Fruit fly (Drosophila melanogaster) whole organism, embryonic: ENCODE measurements around the gene AstA.
A peak's percentile ranks its signal among the peaks of the same experiment; 100 is the strongest.

ENCODE experiments used
- Antp ChIP-seq: fragments of 200-800 bp; sonication (Bioruptor generic); optimal IDR thresholded peaks from 3 replicates; lab custom pipeline; 2016; ENCODE audit warnings: missing biosample characterization, missing genetic modification characterization
- Asciz ChIP-seq: fragments of 200-800 bp; sonication (Bioruptor generic); optimal IDR thresholded peaks from 2 replicates; lab custom pipeline; 2017; ENCODE audit warnings: missing biosample characterization, mild to moderate bottlenecking, missing genetic modification characterization, missing genetic modification reagents
- C15 ChIP-seq: fragments of 200-800 bp; sonication (Bioruptor generic); IDR thresholded peaks from 3 replicates; pipeline ENCODE4 v1.3.6; 2022; ENCODE audit warnings: missing biosample characterization, missing genetic modification characterization
- CG11504 ChIP-seq: fragments of 200-800 bp; sonication (Bioruptor generic); optimal IDR thresholded peaks from 3 replicates; lab custom pipeline; 2019; ENCODE audit warnings: missing biosample characterization, mild to moderate bottlenecking, missing genetic modification characterization, moderate library complexity
- CG12659 ChIP-seq: fragments of 200-800 bp; sonication (Bioruptor generic); optimal IDR thresholded peaks from 3 replicates; lab custom pipeline; 2017; ENCODE audit warnings: mild to moderate bottlenecking, missing biosample characterization, missing genetic modification reagents, missing genetic modification characterization
- CG13123 ChIP-seq: fragments of 200-800 bp; sonication (Bioruptor generic); optimal IDR thresholded peaks from 2 replicates; lab custom pipeline; 2016; ENCODE audit warnings: missing biosample characterization, missing genetic modification characterization
- CG13894 ChIP-seq: fragments of 200-800 bp; sonication (Bioruptor generic); optimal IDR thresholded peaks from 3 replicates; lab custom pipeline; 2018; ENCODE audit warnings: missing biosample characterization, mild to moderate bottlenecking, missing genetic modification characterization, moderate library complexity
- CG14050 ChIP-seq: fragments of 200-800 bp; sonication (Bioruptor generic); IDR thresholded peaks from 3 replicates; pipeline ENCODE4 v1.3.6; 2022; ENCODE audit warnings: missing biosample characterization, missing genetic modification characterization
- CG1529 ChIP-seq: fragments of 200-800 bp; sonication (Bioruptor generic); optimal IDR thresholded peaks from 3 replicates; lab custom pipeline; 2018; ENCODE audit warnings: missing biosample characterization, missing genetic modification characterization
- CG18476 ChIP-seq: fragments of 200-800 bp; sonication (Bioruptor generic); optimal IDR thresholded peaks from 2 replicates; lab custom pipeline; 2016; ENCODE audit warnings: missing biosample characterization, mild to moderate bottlenecking, missing genetic modification characterization
- CG2199 ChIP-seq: fragments of 200-800 bp; sonication (Bioruptor generic); IDR thresholded peaks from 3 replicates; pipeline ENCODE4 v1.3.6; 2022; ENCODE audit warnings: missing biosample characterization, missing genetic modification characterization
- CG2889 ChIP-seq: fragments of 200-800 bp; sonication (Bioruptor generic); IDR thresholded peaks from 3 replicates; pipeline ENCODE4 v1.3.6; 2022; ENCODE audit warnings: missing biosample characterization, missing genetic modification characterization
- CG32767 ChIP-seq: fragments of 200-800 bp; sonication (Bioruptor generic); IDR thresholded peaks from 2 replicates; pipeline ENCODE4 v1.3.6; 2022; ENCODE audit warnings: missing biosample characterization, missing genetic modification characterization
- CG3281 ChIP-seq: fragments of 200-800 bp; sonication (Bioruptor generic); optimal IDR thresholded peaks from 3 replicates; lab custom pipeline; 2017; ENCODE audit warnings: missing biosample characterization, mild to moderate bottlenecking, missing genetic modification characterization
- CG3407 ChIP-seq: fragments of 200-800 bp; sonication (Bioruptor generic); optimal IDR thresholded peaks from 2 replicates; lab custom pipeline; 2018; ENCODE audit warnings: missing biosample characterization, mild to moderate bottlenecking, missing genetic modification characterization
- CG34376 ChIP-seq: fragments of 200-800 bp; sonication (Bioruptor generic); optimal IDR thresholded peaks from 2 replicates; lab custom pipeline; 2018; ENCODE audit warnings: missing biosample characterization, mild to moderate bottlenecking, missing genetic modification characterization
- CG6272 ChIP-seq: fragments of 200-800 bp; sonication (Bioruptor generic); IDR thresholded peaks from 2 replicates; pipeline ENCODE4 v1.3.6; 2022; ENCODE audit warnings: missing biosample characterization, missing genetic modification characterization
- CG6791 ChIP-seq: fragments of 200-800 bp; sonication (Bioruptor generic); IDR thresholded peaks from 3 replicates; pipeline ENCODE4 v1.3.6; 2022; ENCODE audit warnings: missing biosample characterization, missing genetic modification characterization; ENCODE audit not compliant: partially characterized antibody
- CG8281 ChIP-seq: fragments of 200-800 bp; sonication (Bioruptor generic); optimal IDR thresholded peaks from 2 replicates; lab custom pipeline; 2018; ENCODE audit warnings: missing biosample characterization, mild to moderate bottlenecking, missing genetic modification characterization, moderate library complexity
- CG9727 ChIP-seq: fragments of 200-800 bp; sonication (Bioruptor generic); optimal IDR thresholded peaks from 3 replicates; lab custom pipeline; 2017; ENCODE audit warnings: missing biosample characterization, mild to moderate bottlenecking, missing genetic modification characterization
- CG9817 ChIP-seq: fragments of 200-800 bp; sonication (Bioruptor generic); optimal IDR thresholded peaks from 2 replicates; lab custom pipeline; 2018; ENCODE audit warnings: missing biosample characterization, mild to moderate bottlenecking, missing genetic modification characterization, moderate library complexity
- D19A ChIP-seq: fragments of 200-800 bp; optimal IDR thresholded peaks from 3 replicates; lab custom pipeline; 2019; ENCODE audit warnings: missing biosample characterization, mild to moderate bottlenecking, missing genetic modification characterization, moderate library complexity
- D19B ChIP-seq: fragments of 200-800 bp; sonication (Bioruptor generic); optimal IDR thresholded peaks from 2 replicates; lab custom pipeline; 2017; ENCODE audit warnings: missing biosample characterization, mild to moderate bottlenecking, missing genetic modification characterization
- Deaf1 ChIP-seq: fragments of 200-800 bp; optimal IDR thresholded peaks from 3 replicates; lab custom pipeline; 2019; ENCODE audit warnings: missing biosample characterization, mild to moderate bottlenecking, missing genetic modification characterization, moderate library complexity
- Gug ChIP-seq: fragments of 200-800 bp; sonication (Bioruptor generic); IDR thresholded peaks from 4 replicates; pipeline ENCODE4 v1.3.6; 2022; ENCODE audit warnings: missing biosample characterization, missing genetic modification characterization
- H2.0 ChIP-seq: fragments of 200-800 bp; sonication (Bioruptor generic); IDR thresholded peaks from 2 replicates; pipeline ENCODE4 v1.3.6; 2022; ENCODE audit warnings: missing biosample characterization, missing genetic modification characterization
- Med ChIP-seq: fragments of 200-800 bp; sonication (Bioruptor generic); peaks from one replicate; lab custom pipeline; 2016; ENCODE audit warnings: missing biosample characterization, missing genetic modification characterization, mild to moderate bottlenecking, inconsistent platforms, moderate library complexity
- Mes4 ChIP-seq: fragments of 200-800 bp; sonication (Bioruptor generic); optimal IDR thresholded peaks from 2 replicates; lab custom pipeline; 2016; ENCODE audit warnings: missing biosample characterization, missing genetic modification characterization
- Mrtf ChIP-seq: fragments of 200-800 bp; sonication (Bioruptor generic); IDR thresholded peaks from 3 replicates; pipeline ENCODE4 v1.3.6; 2022; ENCODE audit warnings: missing biosample characterization, missing genetic modification characterization
- Sry-δ ChIP-seq: fragments of 200-800 bp; sonication (Bioruptor generic); optimal IDR thresholded peaks from 2 replicates; lab custom pipeline; 2016; ENCODE audit warnings: missing biosample characterization, missing genetic modification characterization
- TFAM ChIP-seq: fragments of 200-800 bp; sonication (Bioruptor generic); optimal IDR thresholded peaks from 2 replicates; lab custom pipeline; 2017; ENCODE audit warnings: missing biosample characterization, missing genetic modification characterization, inconsistent platforms
- Xrp1 ChIP-seq: fragments of 200-800 bp; sonication (Bioruptor generic); IDR thresholded peaks from 2 replicates; pipeline ENCODE4 v1.3.6; 2022; ENCODE audit warnings: missing biosample characterization, missing genetic modification characterization
- YL-1 ChIP-seq: fragments of 200-800 bp; sonication (Bioruptor generic); optimal IDR thresholded peaks from 3 replicates; lab custom pipeline; 2017; ENCODE audit warnings: missing biosample characterization, mild to moderate bottlenecking, missing genetic modification characterization
- bab2 ChIP-seq: fragments of 200-800 bp; sonication (Bioruptor generic); optimal IDR thresholded peaks from 2 replicates; lab custom pipeline; 2016; ENCODE audit warnings: missing biosample characterization, missing genetic modification characterization
- br ChIP-seq: fragments of >200 bp; optimal IDR thresholded peaks from 2 replicates; lab custom pipeline; 2017
- cad ChIP-seq: fragments of >200 bp; optimal IDR thresholded peaks from 2 replicates; lab custom pipeline; 2017; ENCODE audit warnings: missing biosample characterization, missing genetic modification characterization
- crc ChIP-seq: fragments of 200-800 bp; sonication (Bioruptor generic); optimal IDR thresholded peaks from 2 replicates; lab custom pipeline; 2016; ENCODE audit warnings: missing biosample characterization, missing genetic modification characterization
- dmrt99B ChIP-seq: fragments of 200-800 bp; sonication (Bioruptor generic); optimal IDR thresholded peaks from 2 replicates; lab custom pipeline; 2018; ENCODE audit warnings: missing biosample characterization, mild to moderate bottlenecking, missing genetic modification characterization, moderate library complexity
- fu2 ChIP-seq: fragments of 200-800 bp; sonication (Bioruptor generic); optimal IDR thresholded peaks from 2 replicates; lab custom pipeline; 2016; ENCODE audit warnings: missing biosample characterization, missing genetic modification characterization
- gcm ChIP-seq: fragments of 200-800 bp; sonication (Bioruptor generic); optimal IDR thresholded peaks from 2 replicates; lab custom pipeline; 2019; ENCODE audit warnings: missing biosample characterization, mild to moderate bottlenecking, missing genetic modification characterization, moderate library complexity
- grn ChIP-seq: fragments of 200-800 bp; sonication (Bioruptor generic); optimal IDR thresholded peaks from 3 replicates; lab custom pipeline; 2017; ENCODE audit warnings: missing biosample characterization, missing genetic modification characterization
- lov ChIP-seq, 2 experiments: fragments of 200-800 bp in 1 of 2; fragments of >200 bp in 1 of 2; sonication (Bioruptor generic) in 1 of 2; IDR thresholded peaks in 1 of 2; optimal IDR thresholded peaks in 1 of 2; 2 replicates in 1 of 2; 3 replicates in 1 of 2; pipeline versions ENCODE4 v1.3.6 to Lab custom; 2017 to 2022; ENCODE audit warnings: missing biosample characterization in 1 of 2, missing genetic modification characterization in 1 of 2
- org-1 ChIP-seq: fragments of 200-800 bp; sonication (Bioruptor generic); optimal IDR thresholded peaks from 2 replicates; lab custom pipeline; 2017; ENCODE audit warnings: missing biosample characterization, missing genetic modification characterization
- pita ChIP-seq: fragments of 200-800 bp; sonication (Bioruptor generic); optimal IDR thresholded peaks from 2 replicates; lab custom pipeline; 2017; ENCODE audit warnings: missing biosample characterization, mild to moderate bottlenecking, missing genetic modification characterization
- ro ChIP-seq: fragments of 200-800 bp; sonication (Bioruptor generic); IDR thresholded peaks from 2 replicates; pipeline ENCODE4 v1.3.6; 2022; ENCODE audit warnings: missing biosample characterization, missing genetic modification characterization
- sna ChIP-seq: fragments of 200-800 bp; sonication (Bioruptor generic); IDR thresholded peaks from 2 replicates; pipeline ENCODE4 v1.3.6; 2022; ENCODE audit warnings: missing biosample characterization, missing genetic modification characterization; ENCODE audit not compliant: partially characterized antibody
- so ChIP-seq: fragments of 200-800 bp; sonication (Bioruptor generic); IDR thresholded peaks from 3 replicates; pipeline ENCODE4 v1.3.6; 2022; ENCODE audit warnings: missing biosample characterization, missing genetic modification characterization
- tna ChIP-seq: fragments of 200-800 bp; sonication (Bioruptor generic); IDR thresholded peaks from 2 replicates; pipeline ENCODE4 v1.3.6; 2022; ENCODE audit warnings: missing biosample characterization, missing genetic modification characterization; ENCODE audit not compliant: partially characterized antibody
- zfh1 ChIP-seq: fragments of 200-800 bp; sonication (Bioruptor generic); IDR thresholded peaks from 3 replicates; pipeline ENCODE4 v1.3.6; 2022; ENCODE audit warnings: missing biosample characterization, missing genetic modification characterization

AstA gene

DNA sequence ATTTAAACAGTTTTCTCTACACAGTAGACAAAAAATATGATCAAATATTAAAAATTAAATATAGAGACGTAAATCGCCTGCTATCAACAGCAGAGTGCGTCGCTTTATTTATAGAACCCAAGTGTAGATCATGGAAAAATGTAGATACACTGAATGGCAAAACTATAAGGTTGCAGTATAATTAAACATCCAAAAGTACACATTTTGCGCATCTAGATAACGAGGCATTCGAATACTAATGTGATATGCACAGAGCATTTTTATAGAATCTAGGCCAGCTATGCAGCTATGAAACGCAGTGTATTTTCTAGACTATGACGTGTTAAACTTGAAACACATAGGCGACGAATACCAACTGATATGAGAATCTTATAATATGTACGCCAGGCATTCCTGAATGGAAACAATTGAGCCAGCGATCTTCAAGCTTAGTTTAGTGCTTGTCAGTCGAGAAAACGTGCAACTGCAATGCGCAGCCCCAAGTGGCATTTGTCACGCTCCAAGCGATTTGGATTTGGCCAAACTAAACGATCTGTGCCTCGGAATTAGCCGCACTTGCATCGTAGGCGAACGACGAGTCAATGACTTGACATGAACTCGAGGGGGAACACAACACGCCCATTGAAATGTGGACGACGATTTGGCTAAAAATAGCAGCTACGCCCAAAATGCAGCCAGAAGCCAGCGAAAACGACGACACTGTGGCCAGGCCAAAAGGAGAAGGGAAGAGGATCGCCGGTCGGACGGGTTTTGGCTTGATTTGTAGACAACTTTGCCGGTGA is 46.2 kb upstream of the AstA start (continued):
- TF ChIP-seq CG13123 (GFP tag; lab: Kevin White, UChicago) (peak; percentile 73), Xrp1 (GFP tag; lab: Robert Waterston, UW) (peak; percentile 90), C15 (peak; percentile 83), CG32767 (peak; percentile 81), tna (GFP tag; lab: Robert Waterston, UW) (no peak), CG2199 (peak; percentile 77; the same call in 2 of the 3 replicates), sna (GFP tag; lab: Robert Waterston, UW) (no peak), bab2 (peak; percentile 86), CG11504 (tag; lab: Kevin White, UChicago) (peak; percentile 91), CG9817 (tag; lab: Kevin White, UChicago) (peak; percentile 90), zfh1 (GFP tag; lab: Robert Waterston, UW) (peak; percentile 87), CG1529 (GFP tag; lab: Kevin White, UChicago) (peak; percentile 78), D19A (peak; percentile 83), Mes4 (GFP tag; lab: Kevin White, UChicago) (peak; percentile 77), CG3281 (GFP tag; lab: Kevin White, UChicago) (peak; percentile 88), TFAM (peak; percentile 41), D19B (peak; percentile 73), grn (peak; percentile 10), CG8281 (peak; percentile 73), CG3407 (GFP tag; lab: Kevin White, UChicago) (peak; percentile 60), Mrtf (peak; percentile 89), so (GFP tag; lab: Robert Waterston, UW) (peak; percentile 88), cad (no peak), Gug (GFP tag; lab: Robert Waterston, UW) (peak; percentile 90), fu2 (GFP tag; lab: Kevin White, UChicago) (peak; percentile 84), Deaf1 (tag; lab: Kevin White, UChicago) (no peak), dmrt99B (no peak), Asciz (peak; percentile 79), br (no peak), org-1 (GFP tag; lab: Kevin White, UChicago) (peak; percentile 85), Med (GFP tag; lab: Kevin White, UChicago) (peak; percentile 99), CG18476 (GFP tag; lab: Kevin White, UChicago) (peak; percentile 83), Antp (peak; percentile 79), H2.0 (peak; percentile 88), Sry-δ (GFP tag; lab: Kevin White, UChicago) (peak; percentile 48), ro (GFP tag; lab: Robert Waterston, UW) (peak; percentile 50; the same call in 1 of the 2 replicates), CG13894 (peak; percentile 79), CG6272 (GFP tag; lab: Robert Waterston, UW) (peak; percentile 81), CG9727 (peak; percentile 71), CG6791 (GFP tag; lab: Robert Waterston, UW) (no peak), gcm (GFP tag; lab: Kevin White, UChicago) (peak; percentile 82), CG12659 (peak; percentile 92), CG34376 (peak; percentile 74), crc (GFP tag; lab: Kevin White, UChicago) (peak; percentile 62), lov (optimal IDR thresholded peaks at IDR 0.05; lab: Kevin White, UChicago) (no peak), lov (GFP tag; IDR thresholded peaks at IDR 0.05; lab: Robert Waterston, UW) (peak; percentile 73; the same call in 2 of the 3 replicates), YL-1 (GFP tag; lab: Kevin White, UChicago) (peak; percentile 35), pita (GFP tag; lab: Kevin White, UChicago) (no peak), CG2889 (peak; percentile 78; the same call in 2 of the 3 replicates), CG14050 (GFP tag; lab: Robert Waterston, UW) (peak; percentile 74)
